Fruit fly (Drosophila melanogaster): ENCODE results near the gene CG33178.

Gene CG33178

DNA sequence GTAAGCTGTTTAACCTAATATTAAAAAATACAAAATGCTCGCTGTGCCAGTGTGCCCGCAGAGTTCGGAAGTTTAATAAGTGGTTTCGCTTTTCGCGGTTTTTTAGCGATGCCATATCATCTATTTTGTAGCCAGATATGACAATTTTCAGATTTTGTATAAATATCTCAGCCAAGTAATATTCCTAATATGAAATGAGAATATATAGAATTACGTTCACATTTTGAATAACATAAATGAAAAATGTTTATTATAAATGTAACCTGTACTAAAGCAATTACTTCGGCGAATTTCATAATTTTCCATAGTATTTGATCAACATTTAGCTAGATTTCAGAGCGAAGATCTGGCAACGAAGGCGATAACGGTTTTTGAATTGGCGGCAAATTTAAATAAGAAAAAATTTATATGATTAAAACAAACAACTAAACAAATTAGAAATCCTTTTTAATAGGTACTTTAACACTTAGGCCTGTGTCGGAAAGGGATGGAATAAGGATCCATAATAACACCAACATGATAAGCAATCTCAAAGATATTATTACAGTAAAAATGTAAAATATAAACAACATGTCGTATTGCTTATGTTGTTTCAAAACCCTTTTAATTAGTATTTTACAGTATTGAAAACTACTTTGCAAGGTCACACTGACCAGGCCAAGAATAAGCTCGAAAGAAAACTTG, 16.1 kb upstream of the CG33178 start, which contains the start of the genes opm and dob (continued):
- TF ChIP-seq klu (GFP tag; IDR thresholded peaks at IDR 0.05) = no peak
- TF ChIP-seq CG6272 (GFP tag; IDR thresholded peaks at IDR 0.05) = no peak
- no peak for TF ChIP-seq tup (GFP tag; optimal IDR thresholded peaks at IDR 0.05)
- TF ChIP-seq CG1603 (tag; optimal IDR thresholded peaks at IDR 0.05) = peak; percentile 13
- TF ChIP-seq Nf-YC (tag; optimal IDR thresholded peaks at IDR 0.05) = peak; percentile 46
- TF ChIP-seq CG10462 (GFP tag; optimal IDR thresholded peaks at IDR 0.05) = no peak
- TF ChIP-seq Myb (GFP tag; optimal IDR thresholded peaks at IDR 0.05) = peak; percentile 89
- no peak for TF ChIP-seq CG3407 (GFP tag; optimal IDR thresholded peaks at IDR 0.05)
- TF ChIP-seq CG1602 (GFP tag; optimal IDR thresholded peaks at IDR 0.05) = peak; percentile 29
- no peak for TF ChIP-seq CG10366 (GFP tag; IDR thresholded peaks at IDR 0.05)
- TF ChIP-seq Lim3 (GFP tag; IDR thresholded peaks at IDR 0.05) = no peak
- peak; percentile 9 for TF ChIP-seq Hr3 (GFP tag; optimal IDR thresholded peaks at IDR 0.05)
- peak; percentile 63 for TF ChIP-seq pzg (GFP tag; optimal IDR thresholded peaks at IDR 0.05)
- TF ChIP-seq abd-A (tag; optimal IDR thresholded peaks at IDR 0.05) = no peak
- peak; percentile 60 for TF ChIP-seq trem (tag; optimal IDR thresholded peaks at IDR 0.05)
- TF ChIP-seq prd (optimal IDR thresholded peaks at IDR 0.05) = no peak
- 0 out of 3 replicates have a peak, but pooled peaks have one; percentile 4 for TF ChIP-seq prd (GFP tag; IDR thresholded peaks at IDR 0.05)
- no peak for TF ChIP-seq CG9215 (GFP tag; IDR thresholded peaks at IDR 0.05)
- TF ChIP-seq CG14710 (tag; optimal IDR thresholded peaks at IDR 0.05) = peak; percentile 80
- TF ChIP-seq CG30403 (GFP tag; optimal IDR thresholded peaks at IDR 0.05) = peak; percentile 46
- TF ChIP-seq ken (GFP tag; IDR thresholded peaks at IDR 0.05) = no peak
- TF ChIP-seq Bdp1 (GFP tag; optimal IDR thresholded peaks at IDR 0.05) = no peak
- TF ChIP-seq scrt (GFP tag; optimal IDR thresholded peaks at IDR 0.05) = no peak
- TF ChIP-seq CG6689 (GFP tag; IDR thresholded peaks at IDR 0.05) = no peak
- TF ChIP-seq CG33213 (GFP tag; optimal IDR thresholded peaks at IDR 0.05) = no peak
- TF ChIP-seq CG9797 (GFP tag; optimal IDR thresholded peaks at IDR 0.05) = peak; percentile 67
- TF ChIP-seq CG10267 (tag; optimal IDR thresholded peaks at IDR 0.05) = peak; percentile 75
- TF ChIP-seq usp (GFP tag; optimal IDR thresholded peaks at IDR 0.05) = no peak
- no peak for TF ChIP-seq Mrtf (GFP tag; IDR thresholded peaks at IDR 0.05)
- TF ChIP-seq CG2875 (GFP tag; optimal IDR thresholded peaks at IDR 0.05) = no peak
- TF ChIP-seq yki (optimal IDR thresholded peaks at IDR 0.05) = no peak
- TF ChIP-seq ase (GFP tag; IDR thresholded peaks at IDR 0.05) = no peak
- no peak for TF ChIP-seq Dad (GFP tag; optimal IDR thresholded peaks at IDR 0.05)
- no peak for TF ChIP-seq sc (optimal IDR thresholded peaks at IDR 0.05)
- TF ChIP-seq sc (GFP tag; optimal IDR thresholded peaks at IDR 0.05) = no peak
- TF ChIP-seq ara (GFP tag; IDR thresholded peaks at IDR 0.05) = no peak
- no peak for TF ChIP-seq sob (GFP tag; IDR thresholded peaks at IDR 0.05)
- TF ChIP-seq Usf (GFP tag; optimal IDR thresholded peaks at IDR 0.05) = no peak
- TF ChIP-seq CG15514 (GFP tag; optimal IDR thresholded peaks at IDR 0.05) = peak; percentile 48
- no peak for TF ChIP-seq CG13123 (GFP tag; optimal IDR thresholded peaks at IDR 0.05)
- no peak for TF ChIP-seq D19B (GFP tag; optimal IDR thresholded peaks at IDR 0.05)
- no peak for TF ChIP-seq bbx (GFP tag; IDR thresholded peaks at IDR 0.05; ENCODE audit: partially characterized antibody)
- peak; percentile 35 for TF ChIP-seq CG17829 (tag; optimal IDR thresholded peaks at IDR 0.05)
- peak; percentile 64 for TF ChIP-seq nmo (GFP tag; optimal IDR thresholded peaks at IDR 0.05)
- TF ChIP-seq zfh2 (GFP tag; optimal IDR thresholded peaks at IDR 0.05) = no peak
- peak in 1 of 3 experiments; percentile 43 for TF ChIP-seq lola (GFP tag; optimal IDR thresholded peaks at IDR 0.05)
- TF ChIP-seq CG12071 (GFP tag; optimal IDR thresholded peaks at IDR 0.05) = no peak
- TF ChIP-seq CG32772 (GFP tag; IDR thresholded peaks at IDR 0.05) = no peak
- TF ChIP-seq Adf1 (GFP tag; IDR thresholded peaks at IDR 0.05) = no peak
- TF ChIP-seq row (GFP tag; IDR thresholded peaks at IDR 0.05) = peak; percentile 75
- TF ChIP-seq Spps (tag; optimal IDR thresholded peaks at IDR 0.05) = no peak
- no peak for TF ChIP-seq otp (GFP tag; IDR thresholded peaks at IDR 0.05)

All from whole organism, embryonic.